Worm (Caenorhabditis elegans): ENCODE data around the gene fum-1.
A peak's percentile ranks its signal among the peaks of the same experiment; 100 is the strongest.

- TF ChIP-seq madf-10 (tag; optimal IDR thresholded peaks at IDR 0.05) (peak; percentile 40), B0019.2 (GFP tag; conservative IDR thresholded peaks at IDR 0.05) (no peak), sea-2 (GFP tag; IDR thresholded peaks at IDR 0.05) (no peak), nhr-90 (tag; optimal IDR thresholded peaks at IDR 0.05) (no peak), bed-1 (GFP tag; IDR thresholded peaks at IDR 0.05) (no peak), lin-35 (GFP tag; optimal IDR thresholded peaks at IDR 0.05) (peak in 1 of 3 experiments; percentile 37), F23B12.7 (tag; optimal IDR thresholded peaks at IDR 0.05; ENCODE audit: insufficient read depth) (no peak), unc-62 (GFP tag; optimal IDR thresholded peaks at IDR 0.05) (no peak), him-1 (tag; optimal IDR thresholded peaks at IDR 0.05) (no peak), gei-17 (GFP tag; optimal IDR thresholded peaks at IDR 0.05) (no peak), hlh-26 (GFP tag; conservative IDR thresholded peaks at IDR 0.05) (no peak), efl-1 (GFP tag; optimal IDR thresholded peaks at IDR 0.05) (peak; percentile 54)
Measured at ce11 chrIII:7465347-7465746, at the start of gene fum-1.

Data from whole organism, young adult.